Worm (Caenorhabditis elegans) whole organism, L1 larva: ENCODE data around the gene Y50D4C.5.

ENCODE experiments used
- C04F5.9 ChIP-seq: sonication (generic microtip); optimal IDR thresholded peaks from 2 replicates; lab custom pipeline; 2016; ENCODE audit warnings: missing genetic modification characterization, missing compliant biosample characterization
- F16B12.6 ChIP-seq: fragments of 150-350 bp; optimal IDR thresholded peaks from 2 replicates; lab custom pipeline; 2014; ENCODE audit warnings: missing biosample characterization, missing genetic modification characterization
- Y116A8C.19 ChIP-seq: sonication (generic microtip); optimal IDR thresholded peaks from 2 replicates; lab custom pipeline; 2016; ENCODE audit warnings: missing compliant biosample characterization, missing genetic modification characterization, borderline replicate concordance
- ceh-63 ChIP-seq: fragments of 200-800 bp; sonication (Bioruptor generic); optimal IDR thresholded peaks from 2 replicates; lab custom pipeline; 2018; ENCODE audit warnings: mild to moderate bottlenecking, missing genetic modification characterization, missing compliant biosample characterization
- ceh-88 ChIP-seq: fragments of 200-800 bp; sonication (Bioruptor generic); IDR thresholded peaks from 2 replicates; pipeline ENCODE4 v1.3.6; 2022; ENCODE audit warnings: missing genetic modification characterization, missing compliant biosample characterization
- ceh-90 ChIP-seq: sonication (generic microtip); optimal IDR thresholded peaks from 2 replicates; lab custom pipeline; 2016; ENCODE audit warnings: missing genetic modification characterization, missing compliant biosample characterization
- ces-1 ChIP-seq: fragments of 150-350 bp; optimal IDR thresholded peaks from 2 replicates; lab custom pipeline; 2014; ENCODE audit warnings: missing biosample characterization, missing genetic modification reagents, missing genetic modification characterization
- dpl-1 ChIP-seq, 3 experiments: fragments of 150-350 bp in 2 of 3; sonication (generic microtip) in 1 of 3; optimal IDR thresholded peaks; 2 replicates each; lab custom pipeline; 2014 to 2017; ENCODE audit warnings: missing biosample characterization in 3 of 3, missing genetic modification characterization in 3 of 3, missing genetic modification reagents in 3 of 3
- efl-1 ChIP-seq, 4 experiments: fragments of 150-350 bp; optimal IDR thresholded peaks in 3 of 4; peaks in 1 of 4; 1 replicate in 1 of 4; 2 replicates in 3 of 4; lab custom pipeline; 2014; ENCODE audit warnings: missing biosample characterization in 2 of 4, missing genetic modification characterization in 2 of 4, missing genetic modification reagents in 2 of 4
- efl-3 ChIP-seq: fragments of 200-800 bp; sonication (Bioruptor generic); optimal IDR thresholded peaks from 2 replicates; lab custom pipeline; 2018; ENCODE audit warnings: mild to moderate bottlenecking, missing genetic modification characterization, missing compliant biosample characterization
- egl-13 ChIP-seq: sonication (generic microtip); optimal IDR thresholded peaks from 2 replicates; lab custom pipeline; 2016; ENCODE audit warnings: missing genotype, missing genetic modification reagents, missing genetic modification characterization, missing compliant biosample characterization
- elt-3 ChIP-seq, 6 experiments: fragments of 150-350 bp in 1 of 6; sonication (generic microtip); optimal IDR thresholded peaks; 2 replicates each; lab custom pipeline; 2017 to 2018; ENCODE audit warnings: missing biosample characterization in 6 of 6, missing genetic modification characterization in 6 of 6, inconsistent platforms in 1 of 6
- fkh-8 ChIP-seq: sonication (generic microtip); optimal IDR thresholded peaks from 2 replicates; lab custom pipeline; 2016; ENCODE audit warnings: mild to moderate bottlenecking, missing genetic modification characterization, missing compliant biosample characterization
- fos-1 ChIP-seq: fragments of 150-350 bp; optimal IDR thresholded peaks from 2 replicates; lab custom pipeline; 2014; ENCODE audit warnings: missing biosample characterization, missing genetic modification characterization
- grh-1 ChIP-seq: fragments of 200-800 bp; sonication (Bioruptor generic); IDR thresholded peaks from 2 replicates; pipeline ENCODE4 v1.3.6; 2022; ENCODE audit warnings: missing genetic modification reagents, missing genetic modification characterization, missing compliant biosample characterization
- lin-14 ChIP-seq: fragments of 200-800 bp; sonication (Bioruptor generic); optimal IDR thresholded peaks from 2 replicates; lab custom pipeline; 2018; ENCODE audit warnings: mild to moderate bottlenecking, missing genetic modification characterization, moderate library complexity, missing compliant biosample characterization
- lin-15B ChIP-seq: fragments of 150-350 bp; sonication (generic microtip); optimal IDR thresholded peaks from 3 replicates; lab custom pipeline; 2014; ENCODE audit warnings: missing biosample characterization, missing genetic modification characterization
- lin-35 ChIP-seq, 2 experiments: fragments of 150-350 bp; optimal IDR thresholded peaks; 2 replicates each; lab custom pipeline; 2014; ENCODE audit warnings: missing biosample characterization in 2 of 2, missing genetic modification characterization in 2 of 2, missing genetic modification reagents in 2 of 2
- lin-39 ChIP-seq: fragments of 150-350 bp; optimal IDR thresholded peaks from 2 replicates; lab custom pipeline; 2014; ENCODE audit warnings: missing biosample characterization, missing genetic modification reagents, missing genetic modification characterization
- lir-3 ChIP-seq: sonication (generic microtip); optimal IDR thresholded peaks from 2 replicates; lab custom pipeline; 2016; ENCODE audit warnings: mild to moderate bottlenecking, missing genetic modification characterization, moderate library complexity, missing compliant biosample characterization; ENCODE audit not compliant: poor library complexity
- mab-9 ChIP-seq: fragments of 200-800 bp; sonication (Bioruptor generic); IDR thresholded peaks from 2 replicates; pipeline ENCODE4 v1.3.6; 2022; ENCODE audit warnings: missing genetic modification reagents, missing genetic modification characterization, missing compliant biosample characterization
- mef-2 ChIP-seq: fragments of 150-350 bp; optimal IDR thresholded peaks from 2 replicates; lab custom pipeline; 2014; ENCODE audit warnings: missing biosample characterization, missing genetic modification characterization
- nhr-11 ChIP-seq: fragments of 150-350 bp; optimal IDR thresholded peaks from 2 replicates; lab custom pipeline; 2014; ENCODE audit warnings: missing biosample characterization, missing genetic modification characterization
- nhr-12 ChIP-seq: sonication (generic microtip); optimal IDR thresholded peaks from 2 replicates; lab custom pipeline; 2017; ENCODE audit warnings: missing biosample characterization, missing genetic modification characterization
- nhr-20 ChIP-seq: sonication (generic microtip); optimal IDR thresholded peaks from 2 replicates; lab custom pipeline; 2016; ENCODE audit warnings: mild to moderate bottlenecking, missing genetic modification characterization, missing compliant biosample characterization
- nhr-237 ChIP-seq: fragments of 150-350 bp; optimal IDR thresholded peaks from 2 replicates; lab custom pipeline; 2014; ENCODE audit warnings: missing biosample characterization, missing genetic modification characterization
- nhr-71 ChIP-seq: sonication (generic microtip); optimal IDR thresholded peaks from 2 replicates; lab custom pipeline; 2016; ENCODE audit warnings: mild to moderate bottlenecking, missing genetic modification characterization, moderate library complexity, missing compliant biosample characterization
- nhr-76 ChIP-seq: sonication (generic microtip); optimal IDR thresholded peaks from 2 replicates; lab custom pipeline; 2017; ENCODE audit warnings: missing biosample characterization, missing genetic modification characterization
- nhr-85 ChIP-seq: sonication (generic microtip); peaks from one replicate; lab custom pipeline; 2016; ENCODE audit warnings: missing genetic modification characterization, inconsistent platforms, missing compliant biosample characterization
- pag-3 ChIP-seq: sonication (generic microtip); optimal IDR thresholded peaks from 2 replicates; lab custom pipeline; 2017; ENCODE audit warnings: missing genetic modification characterization, mild to moderate bottlenecking, missing compliant biosample characterization, antibody characterized with exemption, borderline replicate concordance; ENCODE audit not compliant: insufficient read depth
- rnt-1 ChIP-seq: sonication (generic microtip); optimal IDR thresholded peaks from 2 replicates; lab custom pipeline; 2016; ENCODE audit warnings: mild to moderate bottlenecking, missing genetic modification characterization, moderate library complexity, missing compliant biosample characterization
- snpc-4 ChIP-seq: fragments of 150-350 bp; optimal IDR thresholded peaks from 2 replicates; lab custom pipeline; 2014; ENCODE audit warnings: missing biosample characterization, missing genetic modification characterization
- sup-37 ChIP-seq: fragments of 200-800 bp; sonication (Bioruptor generic); optimal IDR thresholded peaks from 2 replicates; lab custom pipeline; 2018; ENCODE audit warnings: mild to moderate bottlenecking, missing genetic modification characterization, missing compliant biosample characterization
- swsn-7 ChIP-seq: sonication (generic microtip); optimal IDR thresholded peaks from 2 replicates; lab custom pipeline; 2016; ENCODE audit warnings: missing genetic modification characterization, missing compliant biosample characterization
- tlp-1 ChIP-seq: fragments of 150-350 bp; optimal IDR thresholded peaks from 2 replicates; lab custom pipeline; 2014; ENCODE audit warnings: missing biosample characterization, missing genetic modification characterization
- unc-130 ChIP-seq: fragments of 150-350 bp; optimal IDR thresholded peaks from 2 replicates; lab custom pipeline; 2017; ENCODE audit warnings: missing biosample characterization, missing genetic modification characterization, inconsistent platforms
- unc-30 ChIP-seq: sonication (generic microtip); optimal IDR thresholded peaks from 2 replicates; lab custom pipeline; 2017; ENCODE audit warnings: missing biosample characterization, missing genetic modification characterization
- vab-15 ChIP-seq: sonication (generic microtip); optimal IDR thresholded peaks from 2 replicates; lab custom pipeline; 2017; ENCODE audit warnings: missing genotype, mild to moderate bottlenecking, missing genetic modification characterization, missing compliant biosample characterization
- zag-1 ChIP-seq: fragments of 150-350 bp; optimal IDR thresholded peaks from 2 replicates; lab custom pipeline; 2014; ENCODE audit warnings: missing biosample characterization, missing genetic modification characterization
- zip-4 ChIP-seq: fragments of 200-800 bp; sonication (Bioruptor generic); optimal IDR thresholded peaks from 2 replicates; lab custom pipeline; 2018; ENCODE audit warnings: mild to moderate bottlenecking, missing genetic modification characterization, moderate library complexity, missing compliant biosample characterization
- ztf-11 ChIP-seq, 2 experiments: sonication (generic microtip); optimal IDR thresholded peaks; 2 replicates each; lab custom pipeline; 2016 to 2017; ENCODE audit warnings: missing genetic modification characterization in 2 of 2, missing biosample characterization in 1 of 2, missing compliant biosample characterization in 1 of 2

The Y50D4C.5 gene

DNA sequence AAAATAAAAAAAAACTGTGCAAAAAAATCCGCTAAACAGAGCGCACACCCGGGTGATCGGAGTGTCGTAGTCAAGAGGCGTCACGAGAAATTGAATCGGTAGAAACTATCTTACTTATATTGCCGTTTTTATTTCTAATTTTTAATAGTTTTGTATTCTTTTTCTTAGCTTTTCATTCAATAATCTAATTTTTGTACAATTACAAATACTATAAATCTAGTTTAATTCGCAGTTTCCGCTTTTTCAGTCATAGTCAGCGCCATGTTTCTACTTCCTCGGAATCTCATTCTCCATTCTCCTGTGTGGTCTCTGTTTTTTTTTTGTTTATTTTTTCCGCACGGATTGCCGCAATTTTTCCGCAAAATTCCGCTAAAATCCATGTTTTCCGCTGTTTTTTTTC, 282 bp upstream of the Y50D4C.5 start (continued):
- TF ChIP-seq Y116A8C.19 (tag; lab: Kevin White, UChicago): peak; percentile 52
- peak; percentile 6 for TF ChIP-seq vab-15 (tag; lab: Kevin White, UChicago)
- no peak for TF ChIP-seq pag-3 (tag; lab: Kevin White, UChicago)
- TF ChIP-seq lin-39 (tag; lab: Kevin White, UChicago): peak; percentile 52
- peak; percentile 92 for TF ChIP-seq fkh-8 (tag; lab: Kevin White, UChicago)
- peak; percentile 76 for TF ChIP-seq mab-9 (GFP tag; lab: Robert Waterston, UW)
- no peak for TF ChIP-seq grh-1 (GFP tag; lab: Robert Waterston, UW)
- TF ChIP-seq nhr-85 (tag; lab: Kevin White, UChicago): peak; percentile 94
- no peak for TF ChIP-seq F16B12.6 (tag; lab: Kevin White, UChicago)
- TF ChIP-seq mef-2 (tag; lab: Kevin White, UChicago): no peak
- TF ChIP-seq efl-1 (optimal IDR thresholded peaks at IDR 0.05; lab: Kevin White, UChicago): peak; percentile 64 to 74
- peak; percentile 59 to 62 for TF ChIP-seq efl-1 (GFP tag; optimal IDR thresholded peaks at IDR 0.05 in 1 of 2; lab: Kevin White, UChicago)
- TF ChIP-seq egl-13 (tag; lab: Kevin White, UChicago): peak; percentile 81
- no peak for TF ChIP-seq snpc-4 (tag; lab: Kevin White, UChicago)
- TF ChIP-seq elt-3 (tag; optimal IDR thresholded peaks at IDR 0.05; lab: Kevin White, UChicago): no peak
- TF ChIP-seq nhr-12 (tag; lab: Kevin White, UChicago): no peak
- TF ChIP-seq dpl-1 (GFP tag; optimal IDR thresholded peaks at IDR 0.05; lab: Kevin White, UChicago): peak; percentile 48 to 61 (median 54)
- TF ChIP-seq ces-1 (GFP tag; lab: Kevin White, UChicago): no peak
- TF ChIP-seq lir-3: no peak
- peak; percentile 62 for TF ChIP-seq ceh-63 (GFP tag; lab: Kevin White, UChicago)
- TF ChIP-seq lin-35 (GFP tag; optimal IDR thresholded peaks at IDR 0.05; lab: Kevin White, UChicago): peak; percentile 71 to 74
- TF ChIP-seq nhr-76 (tag; lab: Kevin White, UChicago): no peak
- TF ChIP-seq lin-14 (GFP tag; lab: Kevin White, UChicago): no peak
- peak; percentile 36 for TF ChIP-seq fos-1 (tag; lab: Kevin White, UChicago)
- peak; percentile 92 for TF ChIP-seq nhr-71 (tag; lab: Kevin White, UChicago)
- peak in 1 of 2 experiments; percentile 99 for TF ChIP-seq ztf-11 (tag; optimal IDR thresholded peaks at IDR 0.05; lab: Kevin White, UChicago)
- peak; percentile 75 for TF ChIP-seq C04F5.9 (tag; lab: Kevin White, UChicago)
- TF ChIP-seq unc-30 (tag; lab: Kevin White, UChicago): no peak
- peak; percentile 83 for TF ChIP-seq nhr-20 (tag; lab: Kevin White, UChicago)
- TF ChIP-seq swsn-7 (tag; lab: Kevin White, UChicago): peak; percentile 81
- TF ChIP-seq rnt-1 (tag; lab: Kevin White, UChicago): no peak
- TF ChIP-seq, all 84 proteins: peak for 51

DNA sequence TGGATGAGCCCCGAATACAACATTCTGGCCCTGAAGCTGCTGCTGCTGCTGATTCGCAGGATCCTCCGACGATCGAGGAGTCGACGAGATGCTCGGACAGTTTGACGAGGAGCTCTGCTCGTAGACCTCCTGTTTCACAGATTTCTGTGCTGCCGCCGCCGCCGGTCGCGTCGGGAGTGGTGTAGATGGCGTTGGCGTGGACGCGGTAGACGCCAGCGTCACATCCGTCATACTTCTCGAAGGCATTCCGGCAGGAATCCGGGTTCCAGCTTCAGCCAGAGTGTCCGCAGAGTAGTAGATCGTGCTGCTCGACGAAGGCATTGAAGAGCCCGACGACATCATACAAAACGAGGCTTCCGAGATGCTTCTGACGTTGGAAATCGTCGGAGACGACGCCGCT, 2.4 kb downstream of the Y50D4C.5 start:
- TF ChIP-seq ztf-11 (tag; optimal IDR thresholded peaks at IDR 0.05; lab: Kevin White, UChicago) (peak in 1 of 2 experiments; percentile 32), zip-4 (no peak)

DNA sequence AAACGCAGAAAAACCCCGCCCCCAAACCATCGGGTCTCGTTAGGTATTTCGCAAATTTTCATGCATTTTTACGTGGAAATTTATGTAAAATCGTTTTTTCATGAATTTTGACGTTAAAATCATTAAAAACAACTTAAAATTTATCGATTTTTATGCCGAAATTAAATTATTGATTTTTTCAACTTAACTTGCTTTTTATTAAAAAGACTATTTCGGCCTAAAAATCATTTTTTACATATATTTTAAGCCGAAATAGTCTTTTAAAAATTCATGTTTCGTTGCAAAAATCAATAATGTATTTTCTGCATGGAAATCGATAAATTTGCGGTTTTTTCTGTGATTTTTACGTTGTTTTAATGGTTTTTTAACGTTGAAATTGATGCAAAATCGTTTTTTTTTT, 7.9 kb downstream of the Y50D4C.5 start:
- TF ChIP-seq tlp-1 (tag; lab: Kevin White, UChicago) (no peak), nhr-237 (tag; lab: Kevin White, UChicago) (no peak), lin-15B (tag; lab: Kevin White, UChicago) (no peak), ceh-63 (GFP tag; lab: Kevin White, UChicago) (no peak), zag-1 (no peak), ceh-88 (GFP tag; lab: Robert Waterston, UW) (no peak), unc-130 (no peak), efl-3 (GFP tag; lab: Kevin White, UChicago) (no peak), ceh-90 (tag; lab: Kevin White, UChicago) (no peak), nhr-11 (tag; lab: Kevin White, UChicago) (no peak), sup-37 (GFP tag; lab: Kevin White, UChicago) (no peak)
